Worm (Caenorhabditis elegans): ENCODE results near the gene F44A6.5.

- TF ChIP-seq T22C8.4 (GFP tag; IDR thresholded peaks at IDR 0.05): no peak
- no peak for TF ChIP-seq klf-2 (GFP tag; conservative IDR thresholded peaks at IDR 0.05)
- no peak for TF ChIP-seq ztf-29 (GFP tag; IDR thresholded peaks at IDR 0.05)
- no peak for TF ChIP-seq flt-1 (GFP tag; IDR thresholded peaks at IDR 0.05)
- TF ChIP-seq tab-1 (GFP tag; IDR thresholded peaks at IDR 0.05): no peak
Measured at ce11 chrX:10182613-10183012, 36.1 kb downstream of the F44A6.5 start.

All from whole organism, midembryonic.